Worm (Caenorhabditis elegans): Measurements from ENCODE around the gene str-187.

DNA sequence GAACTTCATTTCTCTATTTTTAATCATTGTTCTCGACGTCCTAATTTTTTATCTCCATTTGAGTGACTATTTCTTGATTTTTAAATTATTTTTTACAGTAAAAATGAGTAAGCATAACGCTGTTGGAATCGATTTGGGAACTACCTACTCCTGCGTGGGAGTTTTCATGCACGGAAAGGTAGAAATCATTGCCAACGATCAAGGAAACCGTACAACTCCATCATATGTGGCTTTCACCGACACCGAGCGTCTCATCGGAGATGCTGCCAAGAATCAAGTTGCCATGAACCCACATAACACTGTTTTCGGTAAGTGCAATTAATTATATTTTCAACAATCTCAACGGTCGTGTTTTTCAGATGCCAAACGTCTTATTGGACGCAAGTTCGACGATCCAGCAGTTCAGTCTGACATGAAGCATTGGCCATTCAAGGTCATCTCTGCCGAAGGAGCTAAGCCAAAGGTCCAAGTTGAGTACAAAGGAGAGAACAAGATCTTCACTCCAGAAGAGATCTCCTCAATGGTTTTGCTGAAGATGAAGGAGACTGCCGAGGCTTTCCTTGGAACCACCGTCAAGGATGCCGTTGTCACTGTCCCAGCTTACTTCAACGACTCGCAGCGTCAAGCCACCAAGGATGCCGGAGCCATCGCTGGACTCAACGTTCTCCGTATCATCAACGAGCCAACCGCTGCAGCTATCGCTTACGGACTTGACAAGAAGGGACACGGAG is 13.6 kb downstream of the str-187 start, which contains the start of gene hsp-1:
- TF ChIP-seq unc-62 (GFP tag; optimal IDR thresholded peaks at IDR 0.05) = no peak
- TF ChIP-seq snpc-4 (tag; optimal IDR thresholded peaks at IDR 0.05) = no peak

Measured in whole organism, mixed stage, embryonic.